Worm (Caenorhabditis elegans) whole organism, young adult: ENCODE measurements around the gene gcy-14.

ENCODE experiments used
- B0019.2 ChIP-seq: fragments of 200-800 bp; sonication (Bioruptor generic); conservative IDR thresholded peaks from 2 replicates; pipeline ENCODE4 v1.3.6; 2022; ENCODE audit warnings: missing genetic modification reagents, missing genetic modification characterization, missing compliant biosample characterization
- C06A6.2 ChIP-seq: fragments of 200-800 bp; sonication (Bioruptor generic); conservative IDR thresholded peaks from 2 replicates; pipeline ENCODE4 v1.3.6; 2022; ENCODE audit warnings: missing genetic modification characterization, missing compliant biosample characterization
- F23B12.7 ChIP-seq: sonication (generic microtip); optimal IDR thresholded peaks from 2 replicates; lab custom pipeline; 2017; ENCODE audit warnings: missing genetic modification characterization, mild to moderate bottlenecking, missing compliant biosample characterization, antibody characterized with exemption, moderate library complexity; ENCODE audit not compliant: insufficient read depth
- F39B2.1 ChIP-seq: fragments of 200-800 bp; sonication (Bioruptor generic); IDR thresholded peaks from 2 replicates; pipeline ENCODE4 v1.3.6; 2022; ENCODE audit warnings: missing genetic modification reagents, missing genetic modification characterization, missing compliant biosample characterization
- F52B5.7 ChIP-seq: sonication (generic microtip); optimal IDR thresholded peaks from 2 replicates; lab custom pipeline; 2016; ENCODE audit warnings: mild to moderate bottlenecking, missing genetic modification characterization, missing compliant biosample characterization
- F57C9.4 ChIP-seq: sonication (generic microtip); optimal IDR thresholded peaks from 2 replicates; lab custom pipeline; 2017; ENCODE audit warnings: mild to moderate bottlenecking, missing genetic modification characterization, missing compliant biosample characterization
- Y53F4B.3 ChIP-seq: fragments of 200-800 bp; sonication (Bioruptor generic); IDR thresholded peaks from 2 replicates; pipeline ENCODE4 v1.3.6; 2022; ENCODE audit warnings: missing genetic modification reagents, missing genetic modification characterization, missing compliant biosample characterization
- Y53G8AR.9 ChIP-seq: fragments of 200-800 bp; sonication (Bioruptor generic); conservative IDR thresholded peaks from 2 replicates; pipeline ENCODE4 v1.3.6; 2022; ENCODE audit warnings: missing genetic modification reagents, missing genetic modification characterization, missing compliant biosample characterization
- akir-1 ChIP-seq: fragments of 200-800 bp; sonication (Bioruptor generic); optimal IDR thresholded peaks from 2 replicates; lab custom pipeline; 2018; ENCODE audit warnings: mild to moderate bottlenecking, missing genetic modification characterization, moderate library complexity, missing compliant biosample characterization
- aptf-3 ChIP-seq: fragments of 200-800 bp; sonication (Bioruptor generic); IDR thresholded peaks from 2 replicates; pipeline ENCODE4 v1.3.6; 2022; ENCODE audit warnings: missing genetic modification characterization, missing compliant biosample characterization
- athp-1 ChIP-seq: sonication (generic microtip); optimal IDR thresholded peaks from 2 replicates; lab custom pipeline; 2017; ENCODE audit warnings: mild to moderate bottlenecking, missing genetic modification characterization, missing compliant biosample characterization
- attf-5 ChIP-seq: fragments of 200-800 bp; sonication (Bioruptor generic); optimal IDR thresholded peaks from 2 replicates; lab custom pipeline; 2018; ENCODE audit warnings: mild to moderate bottlenecking, missing genetic modification characterization, missing compliant biosample characterization
- ccch-3 ChIP-seq: fragments of 200-800 bp; sonication (Bioruptor generic); optimal IDR thresholded peaks from 2 replicates; lab custom pipeline; 2018; ENCODE audit warnings: mild to moderate bottlenecking, missing genetic modification characterization, missing compliant biosample characterization
- ceh-27 ChIP-seq: fragments of 200-800 bp; sonication (Bioruptor generic); optimal IDR thresholded peaks from 2 replicates; lab custom pipeline; 2018; ENCODE audit warnings: mild to moderate bottlenecking, missing genetic modification characterization, moderate library complexity, missing compliant biosample characterization
- ceh-40 ChIP-seq: fragments of 200-800 bp; sonication (Bioruptor generic); IDR thresholded peaks from 2 replicates; pipeline ENCODE4 v1.3.6; 2022; ENCODE audit warnings: missing genetic modification characterization, missing compliant biosample characterization
- ceh-58 ChIP-seq: fragments of 200-800 bp; sonication (Bioruptor generic); IDR thresholded peaks from 2 replicates; pipeline ENCODE4 v1.3.6; 2022; ENCODE audit warnings: missing genetic modification characterization, missing compliant biosample characterization
- ceh-91 ChIP-seq: fragments of 200-800 bp; sonication (Bioruptor generic); IDR thresholded peaks from 2 replicates; pipeline ENCODE4 v1.3.6; 2022; ENCODE audit warnings: missing genetic modification reagents, missing genetic modification characterization, missing compliant biosample characterization
- die-1 ChIP-seq: sonication (generic microtip); optimal IDR thresholded peaks from 2 replicates; lab custom pipeline; 2016; ENCODE audit warnings: missing genotype, mild to moderate bottlenecking, missing genetic modification characterization, missing compliant biosample characterization
- dox-1 ChIP-seq: fragments of 200-800 bp; sonication (Bioruptor generic); IDR thresholded peaks from 2 replicates; pipeline ENCODE4 v1.3.6; 2022; ENCODE audit warnings: missing genetic modification reagents, missing genetic modification characterization, missing compliant biosample characterization
- dpl-1 ChIP-seq: fragments of 150-350 bp; optimal IDR thresholded peaks from 2 replicates; lab custom pipeline; 2014; ENCODE audit warnings: missing biosample characterization, missing genetic modification reagents, missing genetic modification characterization
- egl-44 ChIP-seq: fragments of 200-800 bp; sonication (Bioruptor generic); IDR thresholded peaks from 2 replicates; pipeline ENCODE4 v1.3.6; 2022; ENCODE audit warnings: missing genetic modification reagents, missing genetic modification characterization, missing compliant biosample characterization
- ekl-4 ChIP-seq: fragments of 200-800 bp; sonication (Bioruptor generic); IDR thresholded peaks from 2 replicates; pipeline ENCODE4 v1.3.6; 2022; ENCODE audit warnings: missing genetic modification reagents, missing genetic modification characterization, missing compliant biosample characterization
- hmg-20 ChIP-seq: fragments of 200-800 bp; sonication (Bioruptor generic); IDR thresholded peaks from 2 replicates; pipeline ENCODE4 v1.3.6; 2022; ENCODE audit warnings: missing genetic modification reagents, missing genetic modification characterization, missing compliant biosample characterization
- let-526 ChIP-seq: fragments of 200-800 bp; sonication (Bioruptor generic); IDR thresholded peaks from 2 replicates; pipeline ENCODE4 v1.3.6; 2022; ENCODE audit warnings: missing genetic modification reagents, missing genetic modification characterization, missing compliant biosample characterization
- lin-26 ChIP-seq: fragments of 200-800 bp; sonication (Bioruptor generic); IDR thresholded peaks from 2 replicates; pipeline ENCODE4 v1.3.6; 2022; ENCODE audit warnings: missing genetic modification reagents, missing genetic modification characterization, missing compliant biosample characterization
- lsl-1 ChIP-seq: fragments of 200-800 bp; sonication (Bioruptor generic); optimal IDR thresholded peaks from 2 replicates; lab custom pipeline; 2018; ENCODE audit warnings: mild to moderate bottlenecking, missing genetic modification characterization, moderate library complexity, missing compliant biosample characterization
- madf-10 ChIP-seq: sonication (generic microtip); optimal IDR thresholded peaks from 2 replicates; lab custom pipeline; 2016; ENCODE audit warnings: mild to moderate bottlenecking, missing genetic modification characterization, missing compliant biosample characterization
- mcd-1 ChIP-seq: fragments of 200-800 bp; sonication (Bioruptor generic); IDR thresholded peaks from 2 replicates; pipeline ENCODE4 v1.3.6; 2022; ENCODE audit warnings: missing genetic modification reagents, missing genetic modification characterization, missing compliant biosample characterization
- mel-28 ChIP-seq: sonication (generic microtip); optimal IDR thresholded peaks from 2 replicates; lab custom pipeline; 2016; ENCODE audit warnings: borderline replicate concordance, mild to moderate bottlenecking, missing genetic modification characterization, missing compliant biosample characterization
- mes-4 ChIP-seq: sonication (generic microtip); optimal IDR thresholded peaks from 2 replicates; lab custom pipeline; 2016; ENCODE audit warnings: missing genotype, missing genetic modification characterization, missing compliant biosample characterization
- mxl-1 ChIP-seq: sonication (generic microtip); optimal IDR thresholded peaks from 2 replicates; lab custom pipeline; 2016; ENCODE audit warnings: missing genetic modification characterization, missing compliant biosample characterization
- nfya-1 ChIP-seq: sonication (generic microtip); optimal IDR thresholded peaks from 2 replicates; lab custom pipeline; 2017; ENCODE audit warnings: antibody characterized with exemption, missing compliant biosample characterization, missing genetic modification characterization, borderline replicate concordance; ENCODE audit not compliant: insufficient read depth
- nfya-2 ChIP-seq: fragments of 200-800 bp; sonication (Bioruptor generic); IDR thresholded peaks from 2 replicates; pipeline ENCODE4 v1.3.6; 2022; ENCODE audit warnings: missing genetic modification reagents, missing genetic modification characterization, missing compliant biosample characterization
- nfyb-1 ChIP-seq: fragments of 200-800 bp; sonication (Bioruptor generic); IDR thresholded peaks from 2 replicates; pipeline ENCODE4 v1.3.6; 2022; ENCODE audit warnings: missing genetic modification reagents, missing genetic modification characterization, missing compliant biosample characterization
- nhr-179 ChIP-seq: sonication (generic microtip); optimal IDR thresholded peaks from 2 replicates; lab custom pipeline; 2016; ENCODE audit warnings: mild to moderate bottlenecking, missing genetic modification characterization, missing compliant biosample characterization
- nhr-27 ChIP-seq: fragments of 200-800 bp; sonication (Bioruptor generic); optimal IDR thresholded peaks from 2 replicates; lab custom pipeline; 2018; ENCODE audit warnings: mild to moderate bottlenecking, missing genetic modification characterization, moderate library complexity, missing compliant biosample characterization
- nhr-80 ChIP-seq: sonication (generic microtip); optimal IDR thresholded peaks from 2 replicates; lab custom pipeline; 2016; ENCODE audit warnings: missing genetic modification characterization, missing compliant biosample characterization
- nhr-90 ChIP-seq: sonication (generic microtip); optimal IDR thresholded peaks from 2 replicates; lab custom pipeline; 2016; ENCODE audit warnings: missing genotype, mild to moderate bottlenecking, missing genetic modification characterization, missing compliant biosample characterization
- rec-8 ChIP-seq, 2 experiments: sonication (generic microtip); optimal IDR thresholded peaks; 2 replicates each; lab custom pipeline; 2016; ENCODE audit warnings: mild to moderate bottlenecking in 2 of 2, missing genetic modification characterization in 2 of 2, missing genetic modification reagents in 2 of 2, missing genotype in 2 of 2, missing biosample characterization in 1 of 2, missing compliant biosample characterization in 1 of 2, moderate library complexity in 1 of 2
- sea-2 ChIP-seq: fragments of 200-800 bp; sonication (Bioruptor generic); IDR thresholded peaks from 2 replicates; pipeline ENCODE4 v1.3.6; 2022; ENCODE audit warnings: missing genetic modification characterization, missing compliant biosample characterization
- snpc-1.1 ChIP-seq: sonication (generic microtip); optimal IDR thresholded peaks from 2 replicates; lab custom pipeline; 2017; ENCODE audit warnings: missing genetic modification characterization, mild to moderate bottlenecking, missing compliant biosample characterization, antibody characterized with exemption, moderate library complexity, missing genotype, missing genetic modification reagents; ENCODE audit not compliant: insufficient read depth
- snpc-4 ChIP-seq, 5 experiments: fragments of 150-350 bp in 1 of 5; sonication (generic microtip) in 4 of 5; optimal IDR thresholded peaks; 2 replicates each; lab custom pipeline; 2014 to 2018; ENCODE audit warnings: missing genetic modification characterization in 5 of 5, missing biosample characterization in 3 of 5, antibody characterized with exemption in 2 of 5, mild to moderate bottlenecking in 2 of 5, missing compliant biosample characterization in 2 of 5, missing genotype in 2 of 5, moderate library complexity in 2 of 5, missing genetic modification reagents in 1 of 5
- sptf-2 ChIP-seq: fragments of 200-800 bp; sonication (Bioruptor generic); optimal IDR thresholded peaks from 2 replicates; lab custom pipeline; 2018; ENCODE audit warnings: mild to moderate bottlenecking, missing genetic modification characterization, missing compliant biosample characterization
- tlf-1 ChIP-seq: fragments of 200-800 bp; sonication (Bioruptor generic); optimal IDR thresholded peaks from 2 replicates; lab custom pipeline; 2018; ENCODE audit warnings: mild to moderate bottlenecking, missing genetic modification characterization, missing compliant biosample characterization
- zim-3 ChIP-seq: sonication (generic microtip); optimal IDR thresholded peaks from 2 replicates; lab custom pipeline; 2017; ENCODE audit warnings: mild to moderate bottlenecking, missing genetic modification characterization, moderate library complexity, missing compliant biosample characterization
- ztf-18 ChIP-seq: sonication (generic microtip); optimal IDR thresholded peaks from 2 replicates; lab custom pipeline; 2016; ENCODE audit warnings: missing genotype, mild to moderate bottlenecking, missing genetic modification characterization, missing compliant biosample characterization
- ztf-25 ChIP-seq: fragments of 200-800 bp; sonication (Bioruptor generic); IDR thresholded peaks from 2 replicates; pipeline ENCODE4 v1.3.6; 2022; ENCODE audit warnings: missing genetic modification reagents, missing genetic modification characterization, missing compliant biosample characterization
- ztf-28 ChIP-seq: fragments of 200-800 bp; sonication (Bioruptor generic); IDR thresholded peaks from 2 replicates; pipeline ENCODE4 v1.3.6; 2022; ENCODE audit warnings: missing genetic modification reagents, missing genetic modification characterization, missing compliant biosample characterization

gcy-14 gene

DNA sequence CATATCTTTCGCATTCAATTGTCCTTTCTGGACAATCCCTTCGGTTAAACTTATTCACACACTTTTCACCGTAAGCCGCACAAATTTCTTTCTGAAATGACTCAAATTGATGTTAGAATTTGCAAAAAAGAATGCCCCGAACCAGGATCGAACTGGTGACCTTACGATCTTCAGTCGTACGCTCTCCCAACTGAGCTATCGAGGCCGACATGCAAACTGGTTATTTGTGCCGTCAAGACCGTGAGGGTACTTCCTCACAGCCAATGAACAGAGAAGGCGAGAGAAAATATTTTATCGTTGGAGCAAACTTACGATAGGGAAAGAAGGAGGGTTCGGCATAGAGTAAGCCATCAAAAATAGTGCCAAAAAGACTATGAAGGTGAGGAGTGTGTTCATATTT is 8.2 kb upstream of the gcy-14 start (continued):
- TF ChIP-seq zim-3 (tag; lab: Kevin White, UChicago) (peak; percentile 3), nhr-179 (tag; lab: Kevin White, UChicago) (no peak), egl-44 (no peak), mxl-1 (no peak), mel-28 (tag; lab: Kevin White, UChicago) (no peak), F52B5.7 (tag; lab: Kevin White, UChicago) (no peak), nhr-90 (tag; lab: Kevin White, UChicago) (peak; percentile 2), snpc-1.1 (tag; lab: Kevin White, UChicago) (peak; percentile 97), dox-1 (GFP tag; lab: Robert Waterston, UW) (peak; percentile 62), let-526 (GFP tag; lab: Robert Waterston, UW) (no peak), ztf-25 (GFP tag; lab: Robert Waterston, UW) (0 out of 2 replicates have a peak, but pooled peaks have one; percentile 62), sptf-2 (no peak), die-1 (tag; lab: Kevin White, UChicago) (peak; percentile 9), B0019.2 (GFP tag; lab: Robert Waterston, UW) (no peak), F39B2.1 (GFP tag; lab: Robert Waterston, UW) (no peak), mcd-1 (GFP tag; lab: Robert Waterston, UW) (peak; percentile 64), attf-5 (no peak), ccch-3 (GFP tag; lab: Kevin White, UChicago) (no peak), snpc-4 (GFP tag; optimal IDR thresholded peaks at IDR 0.05; lab: Kevin White, UChicago) (peak; percentile 96), snpc-4 (tag; optimal IDR thresholded peaks at IDR 0.05; lab: Kevin White, UChicago) (peak; percentile 97 to 99 (median 98)), sea-2 (GFP tag; lab: Robert Waterston, UW) (no peak), dpl-1 (GFP tag; lab: Kevin White, UChicago) (no peak), ekl-4 (0 out of 2 replicates have a peak, but pooled peaks have one; percentile 48), F23B12.7 (peak; percentile 42), nfyb-1 (GFP tag; lab: Robert Waterston, UW) (peak; percentile 76), akir-1 (GFP tag; lab: Kevin White, UChicago) (no peak), rec-8 (tag; optimal IDR thresholded peaks at IDR 0.05; lab: Kevin White, UChicago) (peak; percentile 10 to 31), ztf-28 (GFP tag; lab: Robert Waterston, UW) (no peak), C06A6.2 (GFP tag; lab: Robert Waterston, UW) (no peak), lin-26 (GFP tag; lab: Robert Waterston, UW) (no peak), ceh-27 (peak; percentile 23), aptf-3 (GFP tag; lab: Robert Waterston, UW) (no peak), tlf-1 (GFP tag; lab: Kevin White, UChicago) (no peak), ceh-58 (GFP tag; lab: Robert Waterston, UW) (no peak), nhr-80 (tag; lab: Kevin White, UChicago) (peak; percentile 4), ztf-18 (tag; lab: Kevin White, UChicago) (peak; percentile 18), athp-1 (tag; lab: Kevin White, UChicago) (peak; percentile 14), Y53F4B.3 (peak; percentile 52; the same call in 1 of the 2 replicates), mes-4 (tag; lab: Kevin White, UChicago) (no peak), ceh-40 (GFP tag; lab: Robert Waterston, UW) (no peak), nfya-1 (no peak), Y53G8AR.9 (GFP tag; lab: Robert Waterston, UW) (0 out of 2 replicates have a peak, but pooled peaks have one; percentile 25), lsl-1 (GFP tag; lab: Kevin White, UChicago) (peak; percentile 33), hmg-20 (peak; percentile 33; the same call in 1 of the 2 replicates), nhr-27 (no peak), ceh-91 (no peak), nfya-2 (GFP tag; lab: Robert Waterston, UW) (no peak), F57C9.4 (tag; lab: Kevin White, UChicago) (no peak), madf-10 (tag; lab: Kevin White, UChicago) (peak; percentile 28)
